Worm (Caenorhabditis elegans) whole organism, L1 larva: ENCODE results near the gene ZK381.62.

Experiments used
- F16B12.6 ChIP-seq: fragments of 150-350 bp; optimal IDR thresholded peaks from 2 replicates; lab custom pipeline; 2014; ENCODE audit warnings: missing biosample characterization, missing genetic modification characterization
- alr-1 ChIP-seq: fragments of 200-800 bp; sonication (Bioruptor generic); optimal IDR thresholded peaks from 2 replicates; lab custom pipeline; 2018; ENCODE audit warnings: borderline replicate concordance, mild to moderate bottlenecking, missing genetic modification characterization, missing compliant biosample characterization
- aly-2 ChIP-seq: fragments of 150-350 bp; optimal IDR thresholded peaks from 2 replicates; lab custom pipeline; 2014; ENCODE audit warnings: missing biosample characterization, missing genetic modification characterization
- ama-1 ChIP-seq: fragments of 150-350 bp; optimal IDR thresholded peaks from 2 replicates; lab custom pipeline; 2014
- ceh-63 ChIP-seq: fragments of 200-800 bp; sonication (Bioruptor generic); optimal IDR thresholded peaks from 2 replicates; lab custom pipeline; 2018; ENCODE audit warnings: mild to moderate bottlenecking, missing genetic modification characterization, missing compliant biosample characterization
- ceh-82 ChIP-seq, 3 experiments: fragments of 150-350 bp in 1 of 3; sonication (generic microtip) in 2 of 3; optimal IDR thresholded peaks; 2 replicates each; lab custom pipeline; 2014 to 2017; ENCODE audit warnings: missing biosample characterization in 3 of 3, missing genetic modification characterization in 3 of 3
- ceh-88 ChIP-seq: fragments of 200-800 bp; sonication (Bioruptor generic); IDR thresholded peaks from 2 replicates; pipeline ENCODE4 v1.3.6; 2022; ENCODE audit warnings: missing genetic modification characterization, missing compliant biosample characterization
- dpl-1 ChIP-seq, 3 experiments: fragments of 150-350 bp in 2 of 3; sonication (generic microtip) in 1 of 3; optimal IDR thresholded peaks; 2 replicates each; lab custom pipeline; 2014 to 2017; ENCODE audit warnings: missing biosample characterization in 3 of 3, missing genetic modification characterization in 3 of 3, missing genetic modification reagents in 3 of 3
- efl-1 ChIP-seq, 4 experiments: fragments of 150-350 bp; optimal IDR thresholded peaks in 3 of 4; peaks in 1 of 4; 1 replicate in 1 of 4; 2 replicates in 3 of 4; lab custom pipeline; 2014; ENCODE audit warnings: missing biosample characterization in 2 of 4, missing genetic modification characterization in 2 of 4, missing genetic modification reagents in 2 of 4
- efl-3 ChIP-seq: fragments of 200-800 bp; sonication (Bioruptor generic); optimal IDR thresholded peaks from 2 replicates; lab custom pipeline; 2018; ENCODE audit warnings: mild to moderate bottlenecking, missing genetic modification characterization, missing compliant biosample characterization
- egl-13 ChIP-seq: sonication (generic microtip); optimal IDR thresholded peaks from 2 replicates; lab custom pipeline; 2016; ENCODE audit warnings: missing genotype, missing genetic modification reagents, missing genetic modification characterization, missing compliant biosample characterization
- elt-2 ChIP-seq: sonication (generic microtip); optimal IDR thresholded peaks from 2 replicates; lab custom pipeline; 2016; ENCODE audit warnings: missing genetic modification characterization, mild to moderate bottlenecking, inconsistent platforms, missing compliant biosample characterization, missing genetic modification reagents
- fkh-4 ChIP-seq: sonication (generic microtip); optimal IDR thresholded peaks from 2 replicates; lab custom pipeline; 2016; ENCODE audit warnings: missing compliant biosample characterization, missing genetic modification characterization, borderline replicate concordance
- fkh-8 ChIP-seq: sonication (generic microtip); optimal IDR thresholded peaks from 2 replicates; lab custom pipeline; 2016; ENCODE audit warnings: mild to moderate bottlenecking, missing genetic modification characterization, missing compliant biosample characterization
- hlh-17 ChIP-seq: fragments of 200-800 bp; sonication (Bioruptor generic); optimal IDR thresholded peaks from 2 replicates; lab custom pipeline; 2018; ENCODE audit warnings: missing genetic modification characterization, mild to moderate bottlenecking, missing compliant biosample characterization, moderate library complexity, borderline replicate concordance
- hlh-4 ChIP-seq: sonication (generic microtip); optimal IDR thresholded peaks from 2 replicates; lab custom pipeline; 2016; ENCODE audit warnings: mild to moderate bottlenecking, missing genetic modification characterization, missing compliant biosample characterization
- irx-1 ChIP-seq: sonication (generic microtip); optimal IDR thresholded peaks from 2 replicates; lab custom pipeline; 2016; ENCODE audit warnings: missing genetic modification characterization, missing compliant biosample characterization
- lin-13 ChIP-seq: fragments of 150-350 bp; optimal IDR thresholded peaks from 2 replicates; lab custom pipeline; 2014; ENCODE audit warnings: missing biosample characterization, missing genetic modification reagents, missing genetic modification characterization
- lin-14 ChIP-seq: fragments of 200-800 bp; sonication (Bioruptor generic); optimal IDR thresholded peaks from 2 replicates; lab custom pipeline; 2018; ENCODE audit warnings: mild to moderate bottlenecking, missing genetic modification characterization, moderate library complexity, missing compliant biosample characterization
- lin-15B ChIP-seq: fragments of 150-350 bp; sonication (generic microtip); optimal IDR thresholded peaks from 3 replicates; lab custom pipeline; 2014; ENCODE audit warnings: missing biosample characterization, missing genetic modification characterization
- lin-35 ChIP-seq, 2 experiments: fragments of 150-350 bp; optimal IDR thresholded peaks; 2 replicates each; lab custom pipeline; 2014; ENCODE audit warnings: missing biosample characterization in 2 of 2, missing genetic modification characterization in 2 of 2, missing genetic modification reagents in 2 of 2
- lsy-2 ChIP-seq, 2 experiments: fragments of 150-350 bp; optimal IDR thresholded peaks; 2 replicates each; lab custom pipeline; 2014; ENCODE audit warnings: missing biosample characterization in 2 of 2, missing genetic modification characterization in 2 of 2
- nhr-20 ChIP-seq: sonication (generic microtip); optimal IDR thresholded peaks from 2 replicates; lab custom pipeline; 2016; ENCODE audit warnings: mild to moderate bottlenecking, missing genetic modification characterization, missing compliant biosample characterization
- nhr-237 ChIP-seq: fragments of 150-350 bp; optimal IDR thresholded peaks from 2 replicates; lab custom pipeline; 2014; ENCODE audit warnings: missing biosample characterization, missing genetic modification characterization
- nhr-47 ChIP-seq: sonication (generic microtip); optimal IDR thresholded peaks from 2 replicates; lab custom pipeline; 2016; ENCODE audit warnings: mild to moderate bottlenecking, missing genetic modification characterization, moderate library complexity, missing compliant biosample characterization
- nhr-77 ChIP-seq: fragments of 150-350 bp; optimal IDR thresholded peaks from 2 replicates; lab custom pipeline; 2014; ENCODE audit warnings: missing biosample characterization, missing genetic modification characterization
- nhr-84 ChIP-seq: sonication (generic microtip); optimal IDR thresholded peaks from 2 replicates; lab custom pipeline; 2017; ENCODE audit warnings: missing biosample characterization, missing genetic modification characterization
- nhr-85 ChIP-seq: sonication (generic microtip); peaks from one replicate; lab custom pipeline; 2016; ENCODE audit warnings: missing genetic modification characterization, inconsistent platforms, missing compliant biosample characterization
- pqm-1 ChIP-seq: sonication (generic microtip); optimal IDR thresholded peaks from 3 replicates; lab custom pipeline; 2017; ENCODE audit warnings: missing biosample characterization, missing genetic modification characterization
- rnt-1 ChIP-seq: sonication (generic microtip); optimal IDR thresholded peaks from 2 replicates; lab custom pipeline; 2016; ENCODE audit warnings: mild to moderate bottlenecking, missing genetic modification characterization, moderate library complexity, missing compliant biosample characterization
- skn-1 ChIP-seq: fragments of 150-350 bp; optimal IDR thresholded peaks from 2 replicates; lab custom pipeline; 2014; ENCODE audit warnings: missing biosample characterization, missing genetic modification characterization
- snpc-4 ChIP-seq: fragments of 150-350 bp; optimal IDR thresholded peaks from 2 replicates; lab custom pipeline; 2014; ENCODE audit warnings: missing biosample characterization, missing genetic modification characterization
- snu-23 ChIP-seq: sonication (generic microtip); optimal IDR thresholded peaks from 2 replicates; lab custom pipeline; 2016; ENCODE audit warnings: missing genetic modification characterization, missing compliant biosample characterization
- sptf-1 ChIP-seq: fragments of 150-350 bp; optimal IDR thresholded peaks from 2 replicates; lab custom pipeline; 2014; ENCODE audit warnings: missing biosample characterization, missing genetic modification characterization
- sup-37 ChIP-seq: fragments of 200-800 bp; sonication (Bioruptor generic); optimal IDR thresholded peaks from 2 replicates; lab custom pipeline; 2018; ENCODE audit warnings: mild to moderate bottlenecking, missing genetic modification characterization, missing compliant biosample characterization
- tbx-2 ChIP-seq: sonication (generic microtip); optimal IDR thresholded peaks from 2 replicates; lab custom pipeline; 2016; ENCODE audit warnings: missing genetic modification characterization, missing compliant biosample characterization
- unc-30 ChIP-seq: sonication (generic microtip); optimal IDR thresholded peaks from 2 replicates; lab custom pipeline; 2017; ENCODE audit warnings: missing biosample characterization, missing genetic modification characterization
- unc-62 ChIP-seq: fragments of 150-350 bp; optimal IDR thresholded peaks from 2 replicates; lab custom pipeline; 2014; ENCODE audit warnings: missing biosample characterization, missing genetic modification reagents, missing genetic modification characterization
- vab-15 ChIP-seq: sonication (generic microtip); optimal IDR thresholded peaks from 2 replicates; lab custom pipeline; 2017; ENCODE audit warnings: missing genotype, mild to moderate bottlenecking, missing genetic modification characterization, missing compliant biosample characterization
- xbp-1 ChIP-seq: sonication (generic microtip); optimal IDR thresholded peaks from 2 replicates; lab custom pipeline; 2016; ENCODE audit warnings: missing genetic modification characterization, missing compliant biosample characterization
- zag-1 ChIP-seq: fragments of 150-350 bp; optimal IDR thresholded peaks from 2 replicates; lab custom pipeline; 2014; ENCODE audit warnings: missing biosample characterization, missing genetic modification characterization

The ZK381.62 gene

DNA sequence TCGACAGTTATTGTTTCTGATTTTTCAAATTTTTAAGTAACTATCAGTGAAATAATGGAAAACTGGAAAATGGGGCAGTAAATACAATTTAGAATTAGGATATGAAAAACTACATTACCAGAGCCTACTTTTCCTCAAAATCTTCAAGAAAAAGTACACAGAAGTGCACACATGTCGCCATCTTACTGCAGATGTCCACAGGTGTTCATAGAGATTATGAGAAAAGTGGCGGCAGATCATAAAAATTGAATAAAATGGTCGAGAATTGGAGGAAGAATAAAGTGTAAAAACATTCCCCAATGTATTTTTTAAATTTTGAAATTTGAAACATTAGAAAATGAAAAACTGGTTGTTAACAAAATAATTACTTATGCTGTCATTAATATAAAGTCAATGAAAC, 26.8 kb upstream of the ZK381.62 start:
- TF ChIP-seq ceh-88 (GFP tag; lab: Robert Waterston, UW) (no peak), lin-15B (tag; lab: Kevin White, UChicago) (no peak), dpl-1 (GFP tag; optimal IDR thresholded peaks at IDR 0.05; lab: Kevin White, UChicago) (no peak), fkh-8 (tag; lab: Kevin White, UChicago) (no peak), nhr-47 (tag; lab: Kevin White, UChicago) (no peak), nhr-77 (tag; lab: Kevin White, UChicago) (no peak), xbp-1 (no peak), alr-1 (tag; lab: Kevin White, UChicago) (no peak), sptf-1 (no peak), aly-2 (tag; lab: Kevin White, UChicago) (no peak), irx-1 (tag; lab: Kevin White, UChicago) (no peak), ceh-82 (tag; optimal IDR thresholded peaks at IDR 0.05; lab: Kevin White, UChicago) (no peak), snpc-4 (tag; lab: Kevin White, UChicago) (no peak), fkh-4 (tag; lab: Kevin White, UChicago) (no peak), elt-2 (tag; lab: Kevin White, UChicago) (no peak), F16B12.6 (tag; lab: Kevin White, UChicago) (no peak), lin-13 (GFP tag; lab: Kevin White, UChicago) (no peak), hlh-4 (tag; lab: Kevin White, UChicago) (no peak), lin-35 (GFP tag; optimal IDR thresholded peaks at IDR 0.05; lab: Kevin White, UChicago) (no peak)
- TF ChIP-seq, all 84 proteins: peak for 0

DNA sequence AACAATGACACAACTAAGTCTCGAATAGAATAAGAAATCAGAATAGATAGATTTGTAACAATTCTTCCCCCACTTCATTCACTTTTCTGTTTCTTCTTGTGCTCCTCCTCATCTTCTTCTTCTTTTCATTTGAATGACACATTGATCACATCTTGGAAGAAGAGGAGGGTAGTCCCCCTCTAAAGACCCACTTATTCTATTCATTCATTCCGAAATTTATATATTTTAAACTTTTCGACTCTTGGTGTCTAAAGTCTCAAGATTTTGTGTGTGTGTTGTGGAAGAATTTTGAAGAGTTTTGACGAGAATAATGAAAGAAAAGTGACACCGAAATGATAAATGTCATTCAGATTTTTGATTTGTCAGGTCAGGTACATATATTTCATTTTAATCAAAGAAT, 20.0 kb upstream of the ZK381.62 start:
- no peak for TF ChIP-seq unc-30 (tag; lab: Kevin White, UChicago)
- no peak for TF ChIP-seq nhr-77 (tag; lab: Kevin White, UChicago)
- no peak for TF ChIP-seq nhr-20
- TF ChIP-seq lin-14 (GFP tag; lab: Kevin White, UChicago): no peak
- TF ChIP-seq rnt-1 (tag; lab: Kevin White, UChicago): no peak
- no peak for TF ChIP-seq unc-62 (GFP tag; lab: Kevin White, UChicago)
- TF ChIP-seq tbx-2 (tag; lab: Kevin White, UChicago): no peak
- no peak for TF ChIP-seq sup-37 (GFP tag; lab: Kevin White, UChicago)
- no peak for TF ChIP-seq pqm-1
- no peak for TF ChIP-seq hlh-4 (tag; lab: Kevin White, UChicago)
- TF ChIP-seq elt-2 (tag; lab: Kevin White, UChicago): no peak

DNA sequence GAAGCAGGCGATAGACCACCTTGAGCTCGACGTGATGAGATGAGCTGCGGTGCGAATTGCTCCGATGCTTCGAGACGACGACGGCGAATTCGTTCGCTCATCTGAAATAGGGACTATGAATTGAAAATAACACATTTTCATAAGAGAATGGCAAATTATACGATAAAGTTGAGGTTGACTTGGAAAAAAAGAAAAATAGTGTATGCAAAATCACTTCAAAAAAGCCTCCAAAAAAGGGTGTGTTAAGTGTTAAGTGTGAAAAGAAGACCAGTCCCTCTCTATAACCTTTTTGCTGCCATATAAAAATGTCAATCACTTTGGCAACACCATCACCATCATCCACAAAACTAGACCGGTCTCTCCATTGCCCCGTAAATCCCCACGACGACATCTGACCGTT, 15.7 kb upstream of the ZK381.62 start, which contains the start of gene prkl-1:
prkl-1 (minus strand) TSS at position 101 of the 400 bp plus-strand sequence.
- no peak for TF ChIP-seq nhr-237 (tag; lab: Kevin White, UChicago)

DNA sequence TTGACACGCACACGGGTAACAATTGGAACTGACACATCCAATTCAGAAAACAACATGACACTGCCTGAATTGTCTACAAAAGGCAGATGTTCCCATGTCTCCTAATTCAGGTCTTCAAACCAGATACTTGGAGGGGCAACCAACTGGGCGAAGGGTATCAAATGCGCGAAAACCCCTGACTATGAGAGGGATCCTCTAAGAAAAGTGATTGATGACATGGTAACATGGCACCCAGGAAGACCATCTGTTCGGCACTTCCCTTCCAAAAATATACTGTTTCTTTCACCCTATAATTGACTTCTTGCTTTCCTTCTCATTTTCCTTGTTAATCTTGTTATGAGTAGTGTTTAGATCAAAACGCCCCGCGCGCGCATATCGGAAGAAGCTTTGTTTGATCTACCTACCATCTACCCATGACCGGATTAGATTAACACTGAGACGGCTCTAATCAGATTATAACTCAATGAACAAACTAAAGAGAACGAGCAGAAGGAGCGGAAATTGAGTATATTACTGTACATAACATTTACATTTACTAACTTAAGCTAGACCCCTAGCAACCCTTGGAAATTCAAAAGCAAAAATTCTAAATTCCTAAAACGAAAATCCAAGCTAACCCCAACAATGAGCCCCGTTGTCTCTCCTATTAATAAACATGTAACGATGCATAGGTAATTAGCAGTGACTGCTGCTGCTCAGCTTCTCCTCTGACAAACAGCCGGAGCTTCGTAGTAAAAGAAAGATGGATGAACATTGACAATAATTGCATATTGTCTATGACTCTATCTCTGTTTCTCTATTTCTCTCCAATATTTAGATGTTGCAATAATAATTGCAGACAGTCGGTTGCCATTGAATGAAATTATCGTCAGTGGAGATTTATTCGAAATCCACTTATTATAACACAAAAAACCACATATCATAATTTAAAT, 13.6 kb upstream of the ZK381.62 start:
- TF ChIP-seq unc-30 (tag; lab: Kevin White, UChicago): no peak
- TF ChIP-seq unc-62 (GFP tag; lab: Kevin White, UChicago): no peak
- TF ChIP-seq nhr-85 (tag; lab: Kevin White, UChicago): peak; percentile 57
- no peak for TF ChIP-seq efl-1 (optimal IDR thresholded peaks at IDR 0.05; lab: Kevin White, UChicago)
- peak in 1 of 2 experiments; percentile 40 for TF ChIP-seq efl-1 (GFP tag; optimal IDR thresholded peaks at IDR 0.05 in 1 of 2; lab: Kevin White, UChicago)

DNA sequence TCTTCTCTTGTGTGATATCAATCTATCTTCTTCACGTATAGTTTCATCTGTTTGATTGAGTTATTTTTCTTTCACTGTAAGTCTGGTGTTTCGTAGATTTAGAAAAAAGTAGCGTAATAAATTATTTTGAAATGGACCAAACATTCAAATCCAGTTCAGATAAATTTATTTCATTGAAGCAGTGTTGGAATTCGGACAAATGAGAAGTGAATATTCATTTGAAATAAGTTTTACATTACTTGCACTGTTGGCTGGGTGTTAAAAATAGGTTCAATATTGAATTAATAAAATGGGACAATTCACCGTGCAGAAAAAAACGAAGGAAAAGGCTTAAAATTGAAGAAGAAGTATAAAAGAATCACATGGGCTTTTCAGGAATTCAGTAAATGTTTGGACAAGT, 7.5 kb upstream of the ZK381.62 start:
- no peak for TF ChIP-seq vab-15
- TF ChIP-seq skn-1 (tag; lab: Kevin White, UChicago): no peak
- TF ChIP-seq rnt-1 (tag; lab: Kevin White, UChicago): no peak
- no peak for TF ChIP-seq hlh-17 (GFP tag; lab: Kevin White, UChicago)
- TF ChIP-seq ceh-63 (GFP tag; lab: Kevin White, UChicago): no peak
- no peak for TF ChIP-seq nhr-47 (tag; lab: Kevin White, UChicago)
- no peak for TF ChIP-seq nhr-84
- TF ChIP-seq lin-15B (tag; lab: Kevin White, UChicago): no peak
- TF ChIP-seq egl-13 (tag; lab: Kevin White, UChicago): no peak
- TF ChIP-seq lsy-2 (tag; optimal IDR thresholded peaks at IDR 0.05; lab: Kevin White, UChicago): no peak
- TF ChIP-seq efl-3: no peak
- no peak for TF ChIP-seq zag-1 (tag; lab: Kevin White, UChicago)
- no peak for TF ChIP-seq snu-23 (GFP tag; lab: Kevin White, UChicago)
- no peak for TF ChIP-seq ama-1
